Worm (Caenorhabditis elegans) whole organism, L3 larva: ENCODE measurements around the gene arrd-25.

Experiments
- aly-2 ChIP-seq: fragments of 150-350 bp; optimal IDR thresholded peaks from 2 replicates; lab custom pipeline; 2014; ENCODE audit warnings: missing biosample characterization, missing genetic modification characterization
- ama-1 ChIP-seq: fragments of 150-350 bp; optimal IDR thresholded peaks from 2 replicates; lab custom pipeline; 2018
- ceh-16 ChIP-seq: sonication (generic microtip); optimal IDR thresholded peaks from 2 replicates; lab custom pipeline; 2017; ENCODE audit warnings: missing biosample characterization, missing genetic modification characterization
- ceh-28 ChIP-seq: fragments of 150-350 bp; optimal IDR thresholded peaks from 2 replicates; lab custom pipeline; 2014; ENCODE audit warnings: missing biosample characterization, missing genetic modification reagents, missing genetic modification characterization
- ceh-82 ChIP-seq: fragments of 150-350 bp; optimal IDR thresholded peaks from 2 replicates; lab custom pipeline; 2014; ENCODE audit warnings: missing biosample characterization, missing genetic modification characterization
- ceh-9 ChIP-seq: sonication (generic microtip); optimal IDR thresholded peaks from 2 replicates; lab custom pipeline; 2018; ENCODE audit warnings: missing biosample characterization, missing genetic modification characterization
- daf-12 ChIP-seq: fragments of 150-350 bp; optimal IDR thresholded peaks from 2 replicates; lab custom pipeline; 2014; ENCODE audit warnings: missing biosample characterization, missing genetic modification reagents, missing genetic modification characterization
- egl-27 ChIP-seq: sonication (generic microtip); optimal IDR thresholded peaks from 4 replicates; lab custom pipeline; 2017; ENCODE audit warnings: missing biosample characterization, missing genetic modification reagents, missing genetic modification characterization
- egl-5 ChIP-seq: fragments of 150-350 bp; optimal IDR thresholded peaks from 2 replicates; lab custom pipeline; 2017; ENCODE audit warnings: missing biosample characterization, missing genetic modification reagents, missing genetic modification characterization, inconsistent platforms
- elt-1 ChIP-seq: fragments of 150-350 bp; optimal IDR thresholded peaks from 2 replicates; lab custom pipeline; 2014; ENCODE audit warnings: missing biosample characterization, missing genetic modification characterization
- elt-2 ChIP-seq: sonication (generic microtip); optimal IDR thresholded peaks from 2 replicates; lab custom pipeline; 2016; ENCODE audit warnings: missing genetic modification reagents, mild to moderate bottlenecking, missing genetic modification characterization, missing compliant biosample characterization
- elt-3 ChIP-seq, 3 experiments: fragments of 150-350 bp in 1 of 3; sonication (generic microtip) in 2 of 3; optimal IDR thresholded peaks; 2 replicates in 2 of 3; 4 replicates in 1 of 3; lab custom pipeline; 2014 to 2017; ENCODE audit warnings: missing biosample characterization in 3 of 3, missing genetic modification characterization in 3 of 3
- eor-1 ChIP-seq, 2 experiments: fragments of 150-350 bp; optimal IDR thresholded peaks; 2 replicates each; lab custom pipeline; 2014 to 2018; ENCODE audit warnings: missing biosample characterization in 2 of 2, missing genetic modification characterization in 2 of 2
- fkh-2 ChIP-seq: fragments of 150-350 bp; optimal IDR thresholded peaks from 2 replicates; lab custom pipeline; 2014; ENCODE audit warnings: missing biosample characterization, missing genetic modification reagents, missing genetic modification characterization
- lin-15B ChIP-seq: fragments of 150-350 bp; optimal IDR thresholded peaks from 2 replicates; lab custom pipeline; 2014; ENCODE audit warnings: missing biosample characterization, missing genetic modification characterization
- lsy-12 ChIP-seq: sonication (generic microtip); optimal IDR thresholded peaks from 2 replicates; lab custom pipeline; 2016; ENCODE audit warnings: mild to moderate bottlenecking, missing genetic modification characterization, missing compliant biosample characterization
- mdl-1 ChIP-seq: fragments of 150-350 bp; optimal IDR thresholded peaks from 2 replicates; lab custom pipeline; 2014; ENCODE audit warnings: missing biosample characterization, missing genetic modification characterization
- mml-1 ChIP-seq: fragments of 150-350 bp; sonication (generic microtip); optimal IDR thresholded peaks from 3 replicates; lab custom pipeline; 2014; ENCODE audit warnings: missing biosample characterization, missing genetic modification characterization
- nfya-1 ChIP-seq: sonication (generic microtip); optimal IDR thresholded peaks from 2 replicates; lab custom pipeline; 2017; ENCODE audit warnings: missing genetic modification characterization, mild to moderate bottlenecking, missing compliant biosample characterization, antibody characterized with exemption, moderate library complexity; ENCODE audit not compliant: insufficient read depth
- nhr-12 ChIP-seq: fragments of 150-350 bp; optimal IDR thresholded peaks from 2 replicates; lab custom pipeline; 2014; ENCODE audit warnings: missing biosample characterization, missing genetic modification characterization
- nhr-23 ChIP-seq: fragments of 150-350 bp; optimal IDR thresholded peaks from 2 replicates; lab custom pipeline; 2014; ENCODE audit warnings: missing biosample characterization, missing genetic modification reagents, missing genetic modification characterization
- nhr-25 ChIP-seq: sonication (generic microtip); optimal IDR thresholded peaks from 2 replicates; lab custom pipeline; 2017; ENCODE audit warnings: missing biosample characterization, missing genetic modification characterization
- nhr-43 ChIP-seq: sonication (generic microtip); optimal IDR thresholded peaks from 2 replicates; lab custom pipeline; 2016; ENCODE audit warnings: mild to moderate bottlenecking, missing genetic modification characterization, missing compliant biosample characterization; ENCODE audit not compliant: poor library complexity, severe bottlenecking
- nhr-67 ChIP-seq: fragments of 150-350 bp; optimal IDR thresholded peaks from 2 replicates; lab custom pipeline; 2014; ENCODE audit warnings: missing biosample characterization, missing genetic modification characterization
- nhr-76 ChIP-seq: fragments of 150-350 bp; sonication (generic microtip); optimal IDR thresholded peaks from 5 replicates; lab custom pipeline; 2014; ENCODE audit warnings: missing biosample characterization, missing genetic modification characterization
- nhr-77 ChIP-seq: fragments of 150-350 bp; optimal IDR thresholded peaks from 2 replicates; lab custom pipeline; 2014; ENCODE audit warnings: missing biosample characterization, missing genetic modification characterization
- pha-4 ChIP-seq: fragments of 150-350 bp; optimal IDR thresholded peaks from 2 replicates; lab custom pipeline; 2014; ENCODE audit warnings: missing biosample characterization, missing genetic modification reagents, missing genetic modification characterization
- pqm-1 ChIP-seq: fragments of 150-350 bp; optimal IDR thresholded peaks from 2 replicates; lab custom pipeline; 2017; ENCODE audit warnings: missing biosample characterization, missing genetic modification characterization, inconsistent platforms
- snpc-4 ChIP-seq: fragments of 150-350 bp; optimal IDR thresholded peaks from 2 replicates; lab custom pipeline; 2014; ENCODE audit warnings: missing biosample characterization, missing genetic modification characterization
- unc-39 ChIP-seq: sonication (generic microtip); optimal IDR thresholded peaks from 4 replicates; lab custom pipeline; 2017; ENCODE audit warnings: missing biosample characterization, missing genetic modification characterization
- unc-62 ChIP-seq: fragments of 150-350 bp; sonication (generic microtip); optimal IDR thresholded peaks from 4 replicates; lab custom pipeline; 2014; ENCODE audit warnings: missing biosample characterization, missing genetic modification reagents, missing genetic modification characterization

The arrd-25 gene

ce11 chrX:14063830-14064229 lies 30.2 kb downstream of the arrd-25 start (continued):
- no peak for TF ChIP-seq ceh-9 (tag; lab: Kevin White, UChicago)

ce11 chrX:14067641-14068040 lies 34.0 kb downstream of the arrd-25 start, which contains the start of gene lgc-21:
Gene lgc-21, minus strand, starts transcription at chrX:14067984.
- TF ChIP-seq lin-15B (tag; lab: Kevin White, UChicago) (no peak), nhr-43 (tag; lab: Kevin White, UChicago) (no peak), elt-2 (tag; lab: Kevin White, UChicago) (no peak), unc-39 (no peak), elt-3 (tag; optimal IDR thresholded peaks at IDR 0.05; lab: Kevin White, UChicago) (no peak), pqm-1 (no peak), daf-12 (tag; lab: Kevin White, UChicago) (no peak), mml-1 (tag; lab: Kevin White, UChicago) (no peak), nhr-77 (tag; lab: Kevin White, UChicago) (no peak), ama-1 (lab: Kevin White, UChicago) (no peak), ceh-82 (tag; lab: Kevin White, UChicago) (no peak), ceh-9 (tag; lab: Kevin White, UChicago) (no peak), ceh-28 (no peak)
- TF ChIP-seq, all 47 proteins: peak for 0

- TF ChIP-seq nhr-25 (tag; lab: Kevin White, UChicago): peak; percentile 82
- no peak for TF ChIP-seq nhr-12 (tag; lab: Kevin White, UChicago)
These were observed 35.9 kb downstream of the arrd-25 start for ce11 chrX:14069528-14069927.

DNA sequence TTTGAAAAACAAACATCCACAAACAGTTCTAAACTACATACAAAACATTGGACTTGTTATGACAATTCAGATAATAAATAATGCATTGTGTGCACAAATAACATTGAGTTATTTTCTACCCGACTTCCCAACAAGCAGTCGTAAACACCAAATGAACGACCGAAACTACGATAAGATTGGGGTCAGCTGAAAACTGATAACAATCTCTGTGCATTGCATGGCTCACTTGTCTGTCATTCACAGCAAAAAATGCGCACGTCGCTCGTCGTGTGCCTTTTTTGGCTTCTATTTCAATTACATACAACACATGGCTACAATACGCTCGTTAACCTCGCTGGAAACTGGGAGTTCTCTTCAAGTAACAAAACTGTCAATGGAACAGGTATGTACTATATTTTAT lies 37.4 kb downstream of the arrd-25 start, which contains the start of gene C33G3.4:
Gene C33G3.4 (plus strand): TSS at position 213 of the 400 bp plus-strand sequence.
- peak; percentile 36 for TF ChIP-seq pha-4 (tag; lab: Kevin White, UChicago)
- TF ChIP-seq elt-2 (tag; lab: Kevin White, UChicago): peak; percentile 91
- peak; percentile 79 for TF ChIP-seq pqm-1
- TF ChIP-seq elt-1 (tag; lab: Kevin White, UChicago): no peak
- TF ChIP-seq lsy-12 (tag; lab: Kevin White, UChicago): no peak

DNA sequence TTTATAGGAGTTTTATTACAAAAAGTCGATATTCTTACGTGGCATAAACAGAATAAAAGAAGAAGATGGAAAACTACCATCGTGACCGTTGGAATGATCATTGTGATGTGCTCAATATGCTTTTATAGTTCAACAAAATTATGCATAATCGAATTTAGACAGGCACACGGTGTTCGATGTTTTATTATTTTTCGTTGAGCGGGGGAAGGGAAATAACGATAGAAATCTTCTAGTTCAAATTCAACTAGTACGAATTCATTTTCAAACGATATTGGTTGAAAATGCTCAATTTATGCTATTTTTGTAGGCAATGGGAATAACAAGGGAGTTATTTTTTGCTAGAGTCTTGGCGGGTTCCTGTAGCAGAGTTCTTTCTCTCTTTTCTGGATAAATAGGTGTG lies 45.0 kb downstream of the arrd-25 start, which contains the start of gene C33G3.5:
Gene C33G3.5 (minus strand): TSS at position 101 of the 400 bp plus-strand sequence.
- no peak for TF ChIP-seq unc-39
- no peak for TF ChIP-seq ceh-16 (tag; lab: Kevin White, UChicago)
- TF ChIP-seq nhr-23 (tag; lab: Kevin White, UChicago): no peak
- no peak for TF ChIP-seq fkh-2 (tag; lab: Kevin White, UChicago)
- no peak for TF ChIP-seq unc-62
- no peak for TF ChIP-seq egl-27 (tag; lab: Kevin White, UChicago)
- TF ChIP-seq pqm-1: no peak
- no peak for TF ChIP-seq egl-5 (tag; lab: Kevin White, UChicago)
- TF ChIP-seq mdl-1: no peak
- no peak for TF ChIP-seq nhr-67 (tag; lab: Kevin White, UChicago)
- no peak for TF ChIP-seq eor-1 (tag; optimal IDR thresholded peaks at IDR 0.05; lab: Kevin White, UChicago)
- TF ChIP-seq pha-4 (tag; lab: Kevin White, UChicago): no peak
- TF ChIP-seq nhr-76: no peak
- no peak for TF ChIP-seq ceh-82 (tag; lab: Kevin White, UChicago)
- no peak for TF ChIP-seq aly-2 (tag; lab: Kevin White, UChicago)
- no peak for TF ChIP-seq snpc-4 (tag; lab: Kevin White, UChicago)
- TF ChIP-seq nfya-1 (tag; lab: Kevin White, UChicago): no peak

DNA sequence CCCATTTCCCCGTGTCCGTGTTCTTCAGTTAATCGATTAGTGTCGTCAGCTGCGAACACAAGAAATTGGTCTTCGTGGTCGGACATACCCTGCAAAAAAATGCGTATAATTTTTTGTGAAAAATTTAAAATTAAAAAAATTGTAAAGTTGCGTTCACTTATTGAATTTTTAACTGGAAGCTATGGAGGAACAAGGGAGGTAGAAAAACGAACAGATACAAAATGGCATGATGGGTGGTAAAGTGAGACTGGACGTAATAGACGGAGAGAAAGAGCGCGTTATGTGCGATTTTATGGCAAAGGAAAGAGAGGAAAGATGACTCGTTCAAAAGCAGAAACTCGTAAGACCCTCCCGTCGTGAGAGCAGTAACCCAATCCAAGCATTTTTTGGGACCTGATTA lies 50.6 kb downstream of the arrd-25 start, which contains the start of gene C33G3.6:
Gene C33G3.6 (minus strand): TSS at position 101 of the 400 bp plus-strand sequence.
- TF ChIP-seq aly-2 (tag; lab: Kevin White, UChicago) (no peak), egl-5 (tag; lab: Kevin White, UChicago) (peak; percentile 19)
